Fruit fly (Drosophila melanogaster): ENCODE measurements around the gene CG13127.

DNA sequence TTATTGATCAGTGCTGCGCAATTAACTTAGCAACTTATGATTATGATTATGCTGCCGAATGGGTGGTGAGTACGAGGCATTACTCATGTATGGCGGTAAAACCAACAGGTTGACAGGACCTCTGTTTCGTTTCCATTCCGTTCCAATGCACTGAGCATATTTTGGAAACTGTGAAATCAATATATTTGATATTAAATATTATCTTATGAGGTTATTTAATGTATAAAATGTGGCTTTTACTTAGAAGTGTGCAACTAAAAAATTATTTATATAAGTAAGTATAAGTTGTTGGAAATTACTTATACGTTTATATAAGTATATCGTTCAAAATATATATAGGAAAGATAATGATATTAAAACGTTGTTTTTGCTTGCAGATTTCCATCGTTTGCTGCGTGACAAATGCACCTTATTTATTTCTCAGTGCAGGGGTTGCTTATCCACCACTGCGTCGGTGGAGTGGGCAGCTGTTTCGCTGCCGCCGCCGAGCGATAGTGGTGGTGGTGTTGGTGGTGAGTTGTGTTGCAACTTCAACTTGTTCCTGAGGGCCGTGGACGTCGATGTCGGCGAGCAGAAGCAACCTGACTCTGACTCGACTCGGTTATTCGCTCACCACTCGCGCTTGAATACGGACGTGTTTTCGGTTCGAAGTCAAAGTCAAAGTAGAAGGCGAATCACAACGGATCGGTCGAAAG lies 42.3 kb upstream of the CG13127 start, which contains the start of gene bib:
- TF ChIP-seq psq (optimal IDR thresholded peaks at IDR 0.05) (no peak), CG8478 (optimal IDR thresholded peaks at IDR 0.05) (no peak), Dll (optimal IDR thresholded peaks at IDR 0.05) (no peak), pan (optimal IDR thresholded peaks at IDR 0.05) (no peak), EcR (GFP tag; optimal IDR thresholded peaks at IDR 0.05) (no peak)
